Worm (Caenorhabditis elegans) whole organism, young adult: Measurements from ENCODE around the gene Y75B8A.19.

Experiments used
- B0019.2 ChIP-seq: fragments of 200-800 bp; sonication (Bioruptor generic); conservative IDR thresholded peaks from 2 replicates; pipeline ENCODE4 v1.3.6; 2022; ENCODE audit warnings: missing genetic modification reagents, missing genetic modification characterization, missing compliant biosample characterization
- B0336.3 ChIP-seq: fragments of 200-800 bp; sonication (Bioruptor generic); IDR thresholded peaks from 2 replicates; pipeline ENCODE4 v1.3.6; 2022; ENCODE audit warnings: missing genetic modification characterization, missing compliant biosample characterization
- C06A6.2 ChIP-seq: fragments of 200-800 bp; sonication (Bioruptor generic); conservative IDR thresholded peaks from 2 replicates; pipeline ENCODE4 v1.3.6; 2022; ENCODE audit warnings: missing genetic modification characterization, missing compliant biosample characterization
- D2030.7 ChIP-seq: fragments of 200-800 bp; sonication (Bioruptor generic); IDR thresholded peaks from 2 replicates; pipeline ENCODE4 v1.3.6; 2022; ENCODE audit warnings: missing genetic modification reagents, missing genetic modification characterization, missing compliant biosample characterization
- F10E7.11 ChIP-seq: sonication (generic microtip); optimal IDR thresholded peaks from 2 replicates; lab custom pipeline; 2017; ENCODE audit warnings: mild to moderate bottlenecking, missing genetic modification characterization, moderate library complexity, missing compliant biosample characterization
- F49E8.2 ChIP-seq: sonication (generic microtip); optimal IDR thresholded peaks from 3 replicates; lab custom pipeline; 2017; ENCODE audit warnings: missing genetic modification characterization, mild to moderate bottlenecking, missing compliant biosample characterization, antibody characterized with exemption, moderate library complexity; ENCODE audit not compliant: insufficient read depth
- F55B11.4 ChIP-seq: sonication (generic microtip); optimal IDR thresholded peaks from 2 replicates; lab custom pipeline; 2016; ENCODE audit warnings: missing compliant biosample characterization, missing genetic modification characterization, borderline replicate concordance; ENCODE audit not compliant: insufficient read depth
- Y53G8AR.9 ChIP-seq: fragments of 200-800 bp; sonication (Bioruptor generic); conservative IDR thresholded peaks from 2 replicates; pipeline ENCODE4 v1.3.6; 2022; ENCODE audit warnings: missing genetic modification reagents, missing genetic modification characterization, missing compliant biosample characterization
- Y56A3A.18 ChIP-seq: fragments of 200-800 bp; sonication (Bioruptor generic); IDR thresholded peaks from 2 replicates; pipeline ENCODE4 v1.3.6; 2022; ENCODE audit warnings: missing genetic modification reagents, missing genetic modification characterization, missing compliant biosample characterization
- Y67H2A.10 ChIP-seq: fragments of 200-800 bp; sonication (Bioruptor generic); conservative IDR thresholded peaks from 2 replicates; pipeline ENCODE4 v1.3.6; 2022; ENCODE audit warnings: missing genetic modification reagents, missing genetic modification characterization, missing compliant biosample characterization
- Y95B8A.8 ChIP-seq: fragments of 200-800 bp; sonication (Bioruptor generic); IDR thresholded peaks from 2 replicates; pipeline ENCODE4 v1.3.6; 2022; ENCODE audit warnings: missing genetic modification reagents, missing genetic modification characterization, missing compliant biosample characterization
- akir-1 ChIP-seq: fragments of 200-800 bp; sonication (Bioruptor generic); optimal IDR thresholded peaks from 2 replicates; lab custom pipeline; 2018; ENCODE audit warnings: mild to moderate bottlenecking, missing genetic modification characterization, moderate library complexity, missing compliant biosample characterization
- ama-1 ChIP-seq, 3 experiments: fragments of 150-350 bp in 1 of 3; sonication (generic microtip) in 2 of 3; optimal IDR thresholded peaks; 2 replicates each; lab custom pipeline; 2014 to 2018; ENCODE audit warnings: missing biosample characterization in 2 of 3, missing genetic modification characterization in 2 of 3, missing genetic modification reagents in 2 of 3
- aptf-3 ChIP-seq: fragments of 200-800 bp; sonication (Bioruptor generic); IDR thresholded peaks from 2 replicates; pipeline ENCODE4 v1.3.6; 2022; ENCODE audit warnings: missing genetic modification characterization, missing compliant biosample characterization
- attf-5 ChIP-seq: fragments of 200-800 bp; sonication (Bioruptor generic); optimal IDR thresholded peaks from 2 replicates; lab custom pipeline; 2018; ENCODE audit warnings: mild to moderate bottlenecking, missing genetic modification characterization, missing compliant biosample characterization
- ccch-3 ChIP-seq: fragments of 200-800 bp; sonication (Bioruptor generic); optimal IDR thresholded peaks from 2 replicates; lab custom pipeline; 2018; ENCODE audit warnings: mild to moderate bottlenecking, missing genetic modification characterization, missing compliant biosample characterization
- ceh-100 ChIP-seq: fragments of 200-800 bp; sonication (Bioruptor generic); IDR thresholded peaks from 2 replicates; pipeline ENCODE4 v1.3.6; 2022; ENCODE audit warnings: missing genetic modification reagents, missing genetic modification characterization, missing compliant biosample characterization
- ceh-40 ChIP-seq: fragments of 200-800 bp; sonication (Bioruptor generic); IDR thresholded peaks from 2 replicates; pipeline ENCODE4 v1.3.6; 2022; ENCODE audit warnings: missing genetic modification characterization, missing compliant biosample characterization
- chd-7 ChIP-seq: sonication (generic microtip); optimal IDR thresholded peaks from 2 replicates; lab custom pipeline; 2016; ENCODE audit warnings: mild to moderate bottlenecking, missing genetic modification characterization, moderate library complexity, missing compliant biosample characterization
- die-1 ChIP-seq: sonication (generic microtip); optimal IDR thresholded peaks from 2 replicates; lab custom pipeline; 2016; ENCODE audit warnings: missing genotype, mild to moderate bottlenecking, missing genetic modification characterization, missing compliant biosample characterization
- dox-1 ChIP-seq: fragments of 200-800 bp; sonication (Bioruptor generic); IDR thresholded peaks from 2 replicates; pipeline ENCODE4 v1.3.6; 2022; ENCODE audit warnings: missing genetic modification reagents, missing genetic modification characterization, missing compliant biosample characterization
- efl-1 ChIP-seq: fragments of 150-350 bp; optimal IDR thresholded peaks from 2 replicates; lab custom pipeline; 2014; ENCODE audit warnings: missing biosample characterization, missing genetic modification reagents, missing genetic modification characterization
- egrh-3 ChIP-seq: fragments of 200-800 bp; sonication (Bioruptor generic); IDR thresholded peaks from 2 replicates; pipeline ENCODE4 v1.3.6; 2022; ENCODE audit warnings: missing genetic modification reagents, missing genetic modification characterization, missing compliant biosample characterization
- ekl-4 ChIP-seq: fragments of 200-800 bp; sonication (Bioruptor generic); IDR thresholded peaks from 2 replicates; pipeline ENCODE4 v1.3.6; 2022; ENCODE audit warnings: missing genetic modification reagents, missing genetic modification characterization, missing compliant biosample characterization
- fkh-3 ChIP-seq: sonication (generic microtip); optimal IDR thresholded peaks from 2 replicates; lab custom pipeline; 2016; ENCODE audit warnings: mild to moderate bottlenecking, missing genetic modification characterization, missing compliant biosample characterization
- hlh-12 ChIP-seq: sonication (generic microtip); optimal IDR thresholded peaks from 2 replicates; lab custom pipeline; 2016; ENCODE audit warnings: missing genetic modification characterization, missing compliant biosample characterization
- hlh-26 ChIP-seq: fragments of 200-800 bp; sonication (Bioruptor generic); conservative IDR thresholded peaks from 2 replicates; pipeline ENCODE4 v1.3.6; 2022; ENCODE audit warnings: missing genetic modification reagents, missing genetic modification characterization, missing compliant biosample characterization
- hsf-1 ChIP-seq: fragments of 200-800 bp; sonication (Bioruptor generic); IDR thresholded peaks from 2 replicates; pipeline ENCODE4 v1.3.6; 2022; ENCODE audit warnings: missing genetic modification reagents, missing genetic modification characterization, missing compliant biosample characterization
- let-526 ChIP-seq: fragments of 200-800 bp; sonication (Bioruptor generic); IDR thresholded peaks from 2 replicates; pipeline ENCODE4 v1.3.6; 2022; ENCODE audit warnings: missing genetic modification reagents, missing genetic modification characterization, missing compliant biosample characterization
- lin-40 ChIP-seq: sonication (generic microtip); optimal IDR thresholded peaks from 2 replicates; lab custom pipeline; 2016; ENCODE audit warnings: missing genetic modification characterization, mild to moderate bottlenecking, missing compliant biosample characterization, missing genotype, missing genetic modification reagents
- lin-54 ChIP-seq: fragments of 200-800 bp; sonication (Bioruptor generic); optimal IDR thresholded peaks from 2 replicates; lab custom pipeline; 2018; ENCODE audit warnings: mild to moderate bottlenecking, missing genetic modification characterization, missing compliant biosample characterization
- madf-6 ChIP-seq: fragments of 200-800 bp; sonication (Bioruptor generic); IDR thresholded peaks from 2 replicates; pipeline ENCODE4 v1.3.6; 2022; ENCODE audit warnings: missing genetic modification reagents, missing genetic modification characterization, missing compliant biosample characterization
- mel-28 ChIP-seq: sonication (generic microtip); optimal IDR thresholded peaks from 2 replicates; lab custom pipeline; 2016; ENCODE audit warnings: borderline replicate concordance, mild to moderate bottlenecking, missing genetic modification characterization, missing compliant biosample characterization
- mes-4 ChIP-seq: sonication (generic microtip); optimal IDR thresholded peaks from 2 replicates; lab custom pipeline; 2016; ENCODE audit warnings: missing genotype, missing genetic modification characterization, missing compliant biosample characterization
- nhr-179 ChIP-seq: sonication (generic microtip); optimal IDR thresholded peaks from 2 replicates; lab custom pipeline; 2016; ENCODE audit warnings: mild to moderate bottlenecking, missing genetic modification characterization, missing compliant biosample characterization
- nhr-27 ChIP-seq: fragments of 200-800 bp; sonication (Bioruptor generic); optimal IDR thresholded peaks from 2 replicates; lab custom pipeline; 2018; ENCODE audit warnings: mild to moderate bottlenecking, missing genetic modification characterization, moderate library complexity, missing compliant biosample characterization
- rec-8 ChIP-seq, 2 experiments: sonication (generic microtip); optimal IDR thresholded peaks; 2 replicates each; lab custom pipeline; 2016; ENCODE audit warnings: mild to moderate bottlenecking in 2 of 2, missing genetic modification characterization in 2 of 2, missing genetic modification reagents in 2 of 2, missing genotype in 2 of 2, missing biosample characterization in 1 of 2, missing compliant biosample characterization in 1 of 2, moderate library complexity in 1 of 2
- sdz-38 ChIP-seq: sonication (generic microtip); optimal IDR thresholded peaks from 2 replicates; lab custom pipeline; 2016; ENCODE audit warnings: missing genotype, missing genetic modification characterization, missing compliant biosample characterization
- snpc-1.3 ChIP-seq: sonication (generic microtip); optimal IDR thresholded peaks from 2 replicates; lab custom pipeline; 2017; ENCODE audit warnings: missing genetic modification characterization, mild to moderate bottlenecking, missing compliant biosample characterization, antibody characterized with exemption, moderate library complexity, missing genotype, missing genetic modification reagents; ENCODE audit not compliant: insufficient read depth
- snpc-4 ChIP-seq, 5 experiments: fragments of 150-350 bp in 1 of 5; sonication (generic microtip) in 4 of 5; optimal IDR thresholded peaks; 2 replicates each; lab custom pipeline; 2014 to 2018; ENCODE audit warnings: missing genetic modification characterization in 5 of 5, missing biosample characterization in 3 of 5, antibody characterized with exemption in 2 of 5, mild to moderate bottlenecking in 2 of 5, missing compliant biosample characterization in 2 of 5, missing genotype in 2 of 5, moderate library complexity in 2 of 5, missing genetic modification reagents in 1 of 5
- somi-1 ChIP-seq: fragments of 200-800 bp; sonication (Bioruptor generic); optimal IDR thresholded peaks from 2 replicates; lab custom pipeline; 2018; ENCODE audit warnings: mild to moderate bottlenecking, missing genetic modification characterization, missing compliant biosample characterization
- sptf-2 ChIP-seq: fragments of 200-800 bp; sonication (Bioruptor generic); optimal IDR thresholded peaks from 2 replicates; lab custom pipeline; 2018; ENCODE audit warnings: mild to moderate bottlenecking, missing genetic modification characterization, missing compliant biosample characterization
- tbx-9 ChIP-seq: sonication (generic microtip); optimal IDR thresholded peaks from 2 replicates; lab custom pipeline; 2016; ENCODE audit warnings: borderline replicate concordance, missing genetic modification characterization, inconsistent platforms, missing compliant biosample characterization
- unc-62 ChIP-seq: fragments of 150-350 bp; optimal IDR thresholded peaks from 2 replicates; lab custom pipeline; 2014; ENCODE audit warnings: missing biosample characterization, missing genetic modification reagents, missing genetic modification characterization
- ztf-6 ChIP-seq: fragments of 200-800 bp; sonication (Bioruptor generic); IDR thresholded peaks from 2 replicates; pipeline ENCODE4 v1.3.6; 2022; ENCODE audit warnings: missing genetic modification reagents, missing genetic modification characterization, missing compliant biosample characterization

The Y75B8A.19 gene

ce11 chrIII:12221452-12221851, 5.0 kb upstream of the Y75B8A.19 start:
- no peak for TF ChIP-seq unc-62 (GFP tag; lab: Kevin White, UChicago)
- TF ChIP-seq ekl-4 (GFP tag; lab: Robert Waterston, UW): no peak
- TF ChIP-seq C06A6.2 (GFP tag; lab: Robert Waterston, UW): no peak
- no peak for TF ChIP-seq Y67H2A.10
- no peak for TF ChIP-seq mes-4 (tag; lab: Kevin White, UChicago)
- TF ChIP-seq aptf-3: no peak
- no peak for TF ChIP-seq snpc-4 (GFP tag; optimal IDR thresholded peaks at IDR 0.05; lab: Kevin White, UChicago)
- no peak for TF ChIP-seq snpc-4 (tag; optimal IDR thresholded peaks at IDR 0.05; lab: Kevin White, UChicago)
- TF ChIP-seq madf-6: no peak
- no peak for TF ChIP-seq snpc-1.3 (tag; lab: Kevin White, UChicago)
- TF ChIP-seq hlh-26: no peak
- no peak for TF ChIP-seq sptf-2 (GFP tag; lab: Kevin White, UChicago)
- TF ChIP-seq lin-40 (tag; lab: Kevin White, UChicago): no peak

DNA sequence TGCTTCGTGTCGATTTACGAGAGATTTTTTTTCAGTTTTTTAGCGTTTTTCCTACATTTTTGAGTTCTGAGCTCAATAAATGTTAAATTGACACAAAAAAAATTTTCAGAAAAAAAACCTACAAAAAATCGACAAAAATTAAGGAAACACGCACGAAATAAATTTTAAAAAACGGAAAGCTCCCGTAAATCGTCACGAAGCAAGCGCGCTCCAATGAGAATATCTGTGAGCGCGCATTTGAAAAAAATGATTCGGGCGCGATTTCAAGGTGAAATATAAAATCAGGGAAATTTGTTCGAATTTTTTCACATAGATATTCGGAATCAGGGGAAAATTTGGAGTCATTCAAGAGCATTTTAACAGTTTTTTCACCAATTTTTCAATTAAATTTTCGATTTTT, 3.2 kb upstream of the Y75B8A.19 start:
- TF ChIP-seq akir-1 (GFP tag; lab: Kevin White, UChicago) (no peak), ama-1 (optimal IDR thresholded peaks at IDR 0.05; lab: Kevin White, UChicago) (no peak), ama-1 (GFP tag; optimal IDR thresholded peaks at IDR 0.05; lab: Kevin White, UChicago) (no peak), B0336.3 (GFP tag; lab: Robert Waterston, UW) (no peak), ccch-3 (GFP tag; lab: Kevin White, UChicago) (no peak), Y53G8AR.9 (GFP tag; lab: Robert Waterston, UW) (no peak), ztf-6 (GFP tag; lab: Robert Waterston, UW) (no peak), efl-1 (peak; percentile 13), hsf-1 (GFP tag; lab: Robert Waterston, UW) (no peak)

DNA sequence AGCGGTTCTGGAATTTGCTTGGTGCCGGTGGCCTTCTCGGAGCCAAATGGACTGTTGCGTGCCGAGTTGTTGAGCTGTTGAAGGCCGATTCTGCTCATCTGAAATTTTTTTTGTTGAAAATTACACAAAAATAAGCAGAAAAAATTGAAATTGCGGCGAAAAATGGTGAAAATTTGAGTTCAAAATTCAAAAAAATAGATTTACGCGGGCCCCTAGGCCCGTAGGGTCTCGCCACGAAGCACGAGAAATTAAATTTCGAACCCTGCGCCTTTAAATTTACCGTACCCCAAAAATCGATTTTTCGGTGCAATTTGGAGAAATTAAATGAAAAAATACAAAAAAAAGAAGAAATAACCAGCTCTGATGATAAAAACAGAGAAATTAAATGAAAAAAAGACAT, 1.2 kb upstream of the Y75B8A.19 start, which contains the start of gene gmn-1:
TSS of gene gmn-1 (minus strand) at position 98 of the 400 bp plus-strand sequence.
- TF ChIP-seq somi-1 (GFP tag; lab: Kevin White, UChicago): no peak
- 0 out of 2 replicates have a peak, but pooled peaks have one; percentile 26 for TF ChIP-seq ceh-100 (GFP tag; lab: Robert Waterston, UW)
- TF ChIP-seq attf-5 (GFP tag; lab: Kevin White, UChicago): no peak
- TF ChIP-seq F55B11.4: no peak
- TF ChIP-seq tbx-9 (tag; lab: Kevin White, UChicago): no peak
- TF ChIP-seq F10E7.11 (tag; lab: Kevin White, UChicago): no peak
- peak; percentile 3 for TF ChIP-seq chd-7 (tag; lab: Kevin White, UChicago)
- peak; percentile 88 for TF ChIP-seq D2030.7 (GFP tag; lab: Robert Waterston, UW)
- no peak for TF ChIP-seq egrh-3 (GFP tag; lab: Robert Waterston, UW)
- peak; percentile 73 for TF ChIP-seq dox-1 (GFP tag; lab: Robert Waterston, UW)
- TF ChIP-seq mel-28 (tag; lab: Kevin White, UChicago): no peak
- TF ChIP-seq B0019.2 (GFP tag; lab: Robert Waterston, UW): 0 out of 2 replicates have a peak, but pooled peaks have one; percentile 18
- no peak for TF ChIP-seq fkh-3
- TF ChIP-seq die-1 (tag; lab: Kevin White, UChicago): no peak
- no peak for TF ChIP-seq F49E8.2
- TF ChIP-seq let-526 (GFP tag; lab: Robert Waterston, UW): no peak
- no peak for TF ChIP-seq sdz-38 (tag; lab: Kevin White, UChicago)
- TF ChIP-seq Y95B8A.8: peak; percentile 57; the same call in 1 of the 2 replicates
- no peak for TF ChIP-seq Y56A3A.18 (GFP tag; lab: Robert Waterston, UW)
- TF ChIP-seq rec-8 (tag; optimal IDR thresholded peaks at IDR 0.05; lab: Kevin White, UChicago): no peak
- TF ChIP-seq nhr-179: no peak
- TF ChIP-seq lin-54 (GFP tag; lab: Kevin White, UChicago): peak; percentile 85
- TF ChIP-seq hsf-1 (GFP tag; lab: Robert Waterston, UW): 0 out of 2 replicates have a peak, but pooled peaks have one; percentile 31
- no peak for TF ChIP-seq ceh-40 (GFP tag; lab: Robert Waterston, UW)
- no peak for TF ChIP-seq hlh-12 (tag; lab: Kevin White, UChicago)
- peak; percentile 42 for TF ChIP-seq snpc-1.3 (tag; lab: Kevin White, UChicago)
- TF ChIP-seq nhr-27 (tag; lab: Kevin White, UChicago): no peak
